Worm (Caenorhabditis elegans) whole organism, mixed stage, embryonic: ENCODE data around the gene glf-1.
A peak's percentile ranks its signal among the peaks of the same experiment; 100 is the strongest.

Source experiments
- blmp-1 ChIP-seq: fragments of 150-350 bp; optimal IDR thresholded peaks from 2 replicates; lab custom pipeline; 2014; ENCODE audit warnings: missing biosample characterization, missing genetic modification characterization
- ham-2 ChIP-seq: fragments of 200-800 bp; sonication (Bioruptor generic); optimal IDR thresholded peaks from 2 replicates; lab custom pipeline; 2018; ENCODE audit warnings: mild to moderate bottlenecking, missing genetic modification characterization, missing compliant biosample characterization
- lin-13 ChIP-seq: fragments of 150-350 bp; optimal IDR thresholded peaks from 2 replicates; lab custom pipeline; 2014; ENCODE audit warnings: missing biosample characterization, missing genetic modification characterization
- nhr-28 ChIP-seq: fragments of 150-350 bp; optimal IDR thresholded peaks from 2 replicates; lab custom pipeline; 2014; ENCODE audit warnings: missing biosample characterization, missing genetic modification characterization
- nhr-76 ChIP-seq: sonication (generic microtip); optimal IDR thresholded peaks from 2 replicates; lab custom pipeline; 2017; ENCODE audit warnings: missing biosample characterization, missing genetic modification characterization
- pha-4 ChIP-seq: fragments of 150-350 bp; optimal IDR thresholded peaks from 2 replicates; lab custom pipeline; 2018; ENCODE audit warnings: missing biosample characterization, missing genetic modification reagents, missing genetic modification characterization
- snpc-4 ChIP-seq: fragments of 150-350 bp; optimal IDR thresholded peaks from 2 replicates; lab custom pipeline; 2014; ENCODE audit warnings: missing biosample characterization, missing genetic modification characterization
- unc-39 ChIP-seq: fragments of 150-350 bp; optimal IDR thresholded peaks from 2 replicates; lab custom pipeline; 2014; ENCODE audit warnings: missing biosample characterization, missing genetic modification characterization

ce11 chrIV:5847986-5848707 is 37.5 kb upstream of the glf-1 start, which contains the start of gene sams-3:
- no peak for TF ChIP-seq ham-2
- no peak for TF ChIP-seq snpc-4 (tag; lab: Kevin White, UChicago)
- no peak for TF ChIP-seq blmp-1 (tag; lab: Kevin White, UChicago)
- peak; percentile 26 for TF ChIP-seq lin-13 (tag; lab: Kevin White, UChicago)
- TF ChIP-seq unc-39 (tag; lab: Kevin White, UChicago), result no peak
- no peak for TF ChIP-seq pha-4 (tag; lab: Kevin White, UChicago)
- no peak for TF ChIP-seq nhr-76
- TF ChIP-seq nhr-28, result no peak
